Worm (Caenorhabditis elegans) whole organism, L1 larva: ENCODE results near the gene C08D8.1.
A peak's percentile ranks its signal among the peaks of the same experiment; 100 is the strongest.

Source experiments
- C16A3.4 ChIP-seq: fragments of 150-350 bp; optimal IDR thresholded peaks from 2 replicates; lab custom pipeline; 2014; ENCODE audit warnings: missing biosample characterization, missing genetic modification characterization
- F16B12.6 ChIP-seq: fragments of 150-350 bp; optimal IDR thresholded peaks from 2 replicates; lab custom pipeline; 2014; ENCODE audit warnings: missing biosample characterization, missing genetic modification characterization
- aha-1 ChIP-seq: fragments of 150-350 bp; optimal IDR thresholded peaks from 2 replicates; lab custom pipeline; 2014; ENCODE audit warnings: missing biosample characterization, missing genetic modification characterization
- aly-2 ChIP-seq: fragments of 150-350 bp; optimal IDR thresholded peaks from 2 replicates; lab custom pipeline; 2014; ENCODE audit warnings: missing biosample characterization, missing genetic modification characterization
- blmp-1 ChIP-seq: fragments of 150-350 bp; optimal IDR thresholded peaks from 2 replicates; lab custom pipeline; 2014; ENCODE audit warnings: missing biosample characterization, missing genetic modification characterization
- ceh-63 ChIP-seq: fragments of 200-800 bp; sonication (Bioruptor generic); optimal IDR thresholded peaks from 2 replicates; lab custom pipeline; 2018; ENCODE audit warnings: mild to moderate bottlenecking, missing genetic modification characterization, missing compliant biosample characterization
- ceh-88 ChIP-seq: fragments of 200-800 bp; sonication (Bioruptor generic); IDR thresholded peaks from 2 replicates; pipeline ENCODE4 v1.3.6; 2022; ENCODE audit warnings: missing genetic modification characterization, missing compliant biosample characterization
- dsc-1 ChIP-seq: sonication (generic microtip); optimal IDR thresholded peaks from 2 replicates; lab custom pipeline; 2016; ENCODE audit warnings: mild to moderate bottlenecking, missing genetic modification characterization, missing compliant biosample characterization
- efl-1 ChIP-seq, 4 experiments: fragments of 150-350 bp; optimal IDR thresholded peaks in 3 of 4; peaks in 1 of 4; 1 replicate in 1 of 4; 2 replicates in 3 of 4; lab custom pipeline; 2014; ENCODE audit warnings: missing biosample characterization in 2 of 4, missing genetic modification characterization in 2 of 4, missing genetic modification reagents in 2 of 4
- efl-3 ChIP-seq: fragments of 200-800 bp; sonication (Bioruptor generic); optimal IDR thresholded peaks from 2 replicates; lab custom pipeline; 2018; ENCODE audit warnings: mild to moderate bottlenecking, missing genetic modification characterization, missing compliant biosample characterization
- egl-27 ChIP-seq, 2 experiments: fragments of 150-350 bp in 1 of 2; sonication (generic microtip); optimal IDR thresholded peaks; 3 replicates each; lab custom pipeline; 2017 to 2018; ENCODE audit warnings: missing biosample characterization in 2 of 2, missing genetic modification characterization in 2 of 2, missing genetic modification reagents in 2 of 2
- elt-2 ChIP-seq: sonication (generic microtip); optimal IDR thresholded peaks from 2 replicates; lab custom pipeline; 2016; ENCODE audit warnings: missing genetic modification characterization, mild to moderate bottlenecking, inconsistent platforms, missing compliant biosample characterization, missing genetic modification reagents
- elt-3 ChIP-seq, 6 experiments: fragments of 150-350 bp in 1 of 6; sonication (generic microtip); optimal IDR thresholded peaks; 2 replicates each; lab custom pipeline; 2017 to 2018; ENCODE audit warnings: missing biosample characterization in 6 of 6, missing genetic modification characterization in 6 of 6, inconsistent platforms in 1 of 6
- ets-5 ChIP-seq: fragments of 200-800 bp; sonication (Bioruptor generic); IDR thresholded peaks from 2 replicates; pipeline ENCODE4 v1.3.6; 2022; ENCODE audit warnings: missing genetic modification characterization, missing compliant biosample characterization
- fkh-10 ChIP-seq: sonication (generic microtip); optimal IDR thresholded peaks from 2 replicates; lab custom pipeline; 2017; ENCODE audit warnings: missing biosample characterization, missing genetic modification reagents, missing genetic modification characterization
- grh-1 ChIP-seq: fragments of 200-800 bp; sonication (Bioruptor generic); IDR thresholded peaks from 2 replicates; pipeline ENCODE4 v1.3.6; 2022; ENCODE audit warnings: missing genetic modification reagents, missing genetic modification characterization, missing compliant biosample characterization
- hlh-17 ChIP-seq: fragments of 200-800 bp; sonication (Bioruptor generic); optimal IDR thresholded peaks from 2 replicates; lab custom pipeline; 2018; ENCODE audit warnings: missing genetic modification characterization, mild to moderate bottlenecking, missing compliant biosample characterization, moderate library complexity, borderline replicate concordance
- hlh-4 ChIP-seq: sonication (generic microtip); optimal IDR thresholded peaks from 2 replicates; lab custom pipeline; 2016; ENCODE audit warnings: mild to moderate bottlenecking, missing genetic modification characterization, missing compliant biosample characterization
- irx-1 ChIP-seq: sonication (generic microtip); optimal IDR thresholded peaks from 2 replicates; lab custom pipeline; 2016; ENCODE audit warnings: missing genetic modification characterization, missing compliant biosample characterization
- isw-1 ChIP-seq: fragments of 200-800 bp; sonication (Bioruptor generic); IDR thresholded peaks from 2 replicates; pipeline ENCODE4 v1.3.6; 2022; ENCODE audit warnings: missing genetic modification characterization, missing compliant biosample characterization
- jun-1 ChIP-seq: fragments of 150-350 bp; optimal IDR thresholded peaks from 2 replicates; lab custom pipeline; 2014; ENCODE audit warnings: missing biosample characterization, missing genetic modification reagents, missing genetic modification characterization
- lin-13 ChIP-seq: fragments of 150-350 bp; optimal IDR thresholded peaks from 2 replicates; lab custom pipeline; 2014; ENCODE audit warnings: missing biosample characterization, missing genetic modification reagents, missing genetic modification characterization
- lin-35 ChIP-seq, 2 experiments: fragments of 150-350 bp; optimal IDR thresholded peaks; 2 replicates each; lab custom pipeline; 2014; ENCODE audit warnings: missing biosample characterization in 2 of 2, missing genetic modification characterization in 2 of 2, missing genetic modification reagents in 2 of 2
- lsy-2 ChIP-seq, 2 experiments: fragments of 150-350 bp; optimal IDR thresholded peaks; 2 replicates each; lab custom pipeline; 2014; ENCODE audit warnings: missing biosample characterization in 2 of 2, missing genetic modification characterization in 2 of 2
- mdl-1 ChIP-seq, 2 experiments: fragments of 150-350 bp; optimal IDR thresholded peaks; 2 replicates each; lab custom pipeline; 2014 to 2017; ENCODE audit warnings: missing biosample characterization in 2 of 2, missing genetic modification characterization in 2 of 2, inconsistent platforms in 1 of 2
- nhr-12 ChIP-seq: sonication (generic microtip); optimal IDR thresholded peaks from 2 replicates; lab custom pipeline; 2017; ENCODE audit warnings: missing biosample characterization, missing genetic modification characterization
- nhr-47 ChIP-seq: sonication (generic microtip); optimal IDR thresholded peaks from 2 replicates; lab custom pipeline; 2016; ENCODE audit warnings: mild to moderate bottlenecking, missing genetic modification characterization, moderate library complexity, missing compliant biosample characterization
- nhr-71 ChIP-seq: sonication (generic microtip); optimal IDR thresholded peaks from 2 replicates; lab custom pipeline; 2016; ENCODE audit warnings: mild to moderate bottlenecking, missing genetic modification characterization, moderate library complexity, missing compliant biosample characterization
- nhr-76 ChIP-seq: sonication (generic microtip); optimal IDR thresholded peaks from 2 replicates; lab custom pipeline; 2017; ENCODE audit warnings: missing biosample characterization, missing genetic modification characterization
- nhr-77 ChIP-seq: fragments of 150-350 bp; optimal IDR thresholded peaks from 2 replicates; lab custom pipeline; 2014; ENCODE audit warnings: missing biosample characterization, missing genetic modification characterization
- nhr-90 ChIP-seq: sonication (generic microtip); optimal IDR thresholded peaks from 2 replicates; lab custom pipeline; 2016; ENCODE audit warnings: mild to moderate bottlenecking, missing genetic modification characterization, missing compliant biosample characterization; ENCODE audit not compliant: poor library complexity
- pax-3 ChIP-seq: fragments of 200-800 bp; sonication (Bioruptor generic); optimal IDR thresholded peaks from 2 replicates; lab custom pipeline; 2018; ENCODE audit warnings: mild to moderate bottlenecking, missing genetic modification characterization, moderate library complexity, missing compliant biosample characterization
- pqm-1 ChIP-seq: sonication (generic microtip); optimal IDR thresholded peaks from 3 replicates; lab custom pipeline; 2017; ENCODE audit warnings: missing biosample characterization, missing genetic modification characterization
- sup-37 ChIP-seq: fragments of 200-800 bp; sonication (Bioruptor generic); optimal IDR thresholded peaks from 2 replicates; lab custom pipeline; 2018; ENCODE audit warnings: mild to moderate bottlenecking, missing genetic modification characterization, missing compliant biosample characterization
- tbx-2 ChIP-seq: sonication (generic microtip); optimal IDR thresholded peaks from 2 replicates; lab custom pipeline; 2016; ENCODE audit warnings: missing genetic modification characterization, missing compliant biosample characterization
- unc-130 ChIP-seq: fragments of 150-350 bp; optimal IDR thresholded peaks from 2 replicates; lab custom pipeline; 2017; ENCODE audit warnings: missing biosample characterization, missing genetic modification characterization, inconsistent platforms
- unc-30 ChIP-seq: sonication (generic microtip); optimal IDR thresholded peaks from 2 replicates; lab custom pipeline; 2017; ENCODE audit warnings: missing biosample characterization, missing genetic modification characterization
- unc-62 ChIP-seq: fragments of 150-350 bp; optimal IDR thresholded peaks from 2 replicates; lab custom pipeline; 2014; ENCODE audit warnings: missing biosample characterization, missing genetic modification reagents, missing genetic modification characterization
- unc-86 ChIP-seq: sonication (generic microtip); optimal IDR thresholded peaks from 2 replicates; lab custom pipeline; 2016; ENCODE audit warnings: missing genetic modification characterization, missing compliant biosample characterization
- unc-98 ChIP-seq: fragments of 200-800 bp; sonication (Bioruptor generic); IDR thresholded peaks from 2 replicates; pipeline ENCODE4 v1.3.6; 2022; ENCODE audit warnings: missing genetic modification characterization, missing compliant biosample characterization
- xbp-1 ChIP-seq: sonication (generic microtip); optimal IDR thresholded peaks from 2 replicates; lab custom pipeline; 2016; ENCODE audit warnings: missing genetic modification characterization, missing compliant biosample characterization
- zip-4 ChIP-seq: fragments of 200-800 bp; sonication (Bioruptor generic); optimal IDR thresholded peaks from 2 replicates; lab custom pipeline; 2018; ENCODE audit warnings: mild to moderate bottlenecking, missing genetic modification characterization, moderate library complexity, missing compliant biosample characterization
- ztf-4 ChIP-seq: fragments of 150-350 bp; optimal IDR thresholded peaks from 2 replicates; lab custom pipeline; 2014; ENCODE audit warnings: missing biosample characterization, missing genetic modification characterization

C08D8.1 gene

ce11 chrV:8375419-8375818 lies 29.9 kb downstream of the C08D8.1 start, which contains the start of gene F38E1.10:
Gene F38E1.10 (minus strand): TSS chrV:8375519.
- TF ChIP-seq nhr-76 (no peak), irx-1 (tag; lab: Kevin White, UChicago) (no peak), xbp-1 (tag; lab: Kevin White, UChicago) (no peak), lin-13 (no peak), egl-27 (tag; optimal IDR thresholded peaks at IDR 0.05; lab: Kevin White, UChicago) (no peak), ets-5 (GFP tag; lab: Robert Waterston, UW) (no peak), mdl-1 (tag; optimal IDR thresholded peaks at IDR 0.05; lab: Kevin White, UChicago) (no peak), pax-3 (tag; lab: Kevin White, UChicago) (no peak), unc-62 (no peak)

ce11 chrV:8375849-8376248 lies 30.3 kb downstream of the C08D8.1 start, which contains the start of gene F38E1.3:
Gene F38E1.3 (plus strand): TSS chrV:8376149.
- no peak for TF ChIP-seq nhr-47
- TF ChIP-seq fkh-10 (GFP tag; lab: Kevin White, UChicago), result no peak
- no peak for TF ChIP-seq C16A3.4 (tag; lab: Kevin White, UChicago)
- no peak for TF ChIP-seq blmp-1 (tag; lab: Kevin White, UChicago)
- no peak for TF ChIP-seq ceh-88
- no peak for TF ChIP-seq ztf-4 (tag; lab: Kevin White, UChicago)
- TF ChIP-seq nhr-12 (tag; lab: Kevin White, UChicago), result no peak
- no peak for TF ChIP-seq isw-1
- TF ChIP-seq unc-30 (tag; lab: Kevin White, UChicago), result no peak
- TF ChIP-seq tbx-2, result no peak
- no peak for TF ChIP-seq pqm-1 (tag; lab: Kevin White, UChicago)

- TF ChIP-seq unc-86 (tag; lab: Kevin White, UChicago), result no peak
- TF ChIP-seq unc-30 (tag; lab: Kevin White, UChicago), result no peak
- peak; percentile 45 for TF ChIP-seq blmp-1 (tag; lab: Kevin White, UChicago)
- no peak for TF ChIP-seq efl-1 (optimal IDR thresholded peaks at IDR 0.05; lab: Kevin White, UChicago)
- peak in 1 of 2 experiments; percentile 1 for TF ChIP-seq efl-1 (GFP tag; optimal IDR thresholded peaks at IDR 0.05 in 1 of 2; lab: Kevin White, UChicago)
- no peak for TF ChIP-seq efl-3 (GFP tag; lab: Kevin White, UChicago)
- TF ChIP-seq fkh-10 (GFP tag; lab: Kevin White, UChicago), result no peak
These were observed 33.6 kb downstream of the C08D8.1 start, which contains the start of gene F52E1.5 for ce11 chrV:8379206-8379605. Gene F52E1.5 (plus strand): TSS chrV:8379506.

ce11 chrV:8380076-8380475 lies 34.5 kb downstream of the C08D8.1 start:
- TF ChIP-seq egl-27 (tag; optimal IDR thresholded peaks at IDR 0.05; lab: Kevin White, UChicago), result no peak
- TF ChIP-seq hlh-17 (GFP tag; lab: Kevin White, UChicago), result no peak
- TF ChIP-seq lsy-2 (tag; optimal IDR thresholded peaks at IDR 0.05; lab: Kevin White, UChicago), result no peak
- TF ChIP-seq, all 84 proteins: peak for 0

- TF ChIP-seq ceh-63 (GFP tag; lab: Kevin White, UChicago), result no peak
- TF ChIP-seq unc-86 (tag; lab: Kevin White, UChicago), result no peak
- TF ChIP-seq dsc-1 (tag; lab: Kevin White, UChicago), result no peak
- no peak for TF ChIP-seq lin-13
- peak in 1 of 2 experiments; percentile 45 for TF ChIP-seq lin-35 (GFP tag; optimal IDR thresholded peaks at IDR 0.05; lab: Kevin White, UChicago)
- no peak for TF ChIP-seq sup-37
- TF ChIP-seq jun-1 (tag; lab: Kevin White, UChicago), result peak; percentile 24
- no peak for TF ChIP-seq nhr-77 (tag; lab: Kevin White, UChicago)
- TF ChIP-seq mdl-1 (tag; optimal IDR thresholded peaks at IDR 0.05; lab: Kevin White, UChicago), result no peak
- TF ChIP-seq elt-3 (tag; optimal IDR thresholded peaks at IDR 0.05; lab: Kevin White, UChicago), result no peak
- TF ChIP-seq unc-130 (tag; lab: Kevin White, UChicago), result no peak
- TF ChIP-seq nhr-71, result peak; percentile 14
- TF ChIP-seq elt-2, result peak; percentile 95
- TF ChIP-seq grh-1, result no peak
- TF ChIP-seq aha-1 (tag; lab: Kevin White, UChicago), result no peak
- no peak for TF ChIP-seq ztf-4 (tag; lab: Kevin White, UChicago)
- TF ChIP-seq aly-2, result no peak
- no peak for TF ChIP-seq hlh-4 (tag; lab: Kevin White, UChicago)
- TF ChIP-seq nhr-90 (tag; lab: Kevin White, UChicago), result no peak
- TF ChIP-seq zip-4 (GFP tag; lab: Kevin White, UChicago), result no peak
- no peak for TF ChIP-seq blmp-1 (tag; lab: Kevin White, UChicago)
- no peak for TF ChIP-seq tbx-2
- TF ChIP-seq F16B12.6 (tag; lab: Kevin White, UChicago), result no peak
- no peak for TF ChIP-seq unc-98 (GFP tag; lab: Robert Waterston, UW)
- TF ChIP-seq C16A3.4 (tag; lab: Kevin White, UChicago), result no peak
- TF ChIP-seq, all 84 proteins: peak for 4
These were observed 38.2 kb downstream of the C08D8.1 start, which contains the start of gene F52E1.14 for ce11 chrV:8383716-8384115. Gene F52E1.14 (plus strand): TSS chrV:8383922.
